Worm (Caenorhabditis elegans) whole organism, L2 larva: ENCODE measurements around the gene F46C5.7.

Source experiments
- C34F6.9 ChIP-seq: fragments of 150-350 bp; optimal IDR thresholded peaks from 2 replicates; lab custom pipeline; 2014; ENCODE audit warnings: missing biosample characterization, missing genetic modification characterization
- F13H6.1 ChIP-seq: sonication (generic microtip); optimal IDR thresholded peaks from 2 replicates; lab custom pipeline; 2016; ENCODE audit warnings: missing genetic modification characterization, missing compliant biosample characterization
- R02D3.7 ChIP-seq: fragments of 150-350 bp; optimal IDR thresholded peaks from 2 replicates; lab custom pipeline; 2014; ENCODE audit warnings: missing biosample characterization, missing genetic modification characterization
- Y55F3AM.14 ChIP-seq: fragments of 200-800 bp; sonication (Bioruptor generic); optimal IDR thresholded peaks from 2 replicates; lab custom pipeline; 2018; ENCODE audit warnings: mild to moderate bottlenecking, missing genetic modification characterization, missing compliant biosample characterization
- ZK546.5 ChIP-seq: sonication (generic microtip); optimal IDR thresholded peaks from 2 replicates; lab custom pipeline; 2017; ENCODE audit warnings: missing biosample characterization, missing genetic modification characterization
- alr-1 ChIP-seq: fragments of 150-350 bp; optimal IDR thresholded peaks from 2 replicates; lab custom pipeline; 2014; ENCODE audit warnings: missing biosample characterization, missing genetic modification characterization
- aly-2 ChIP-seq: fragments of 150-350 bp; optimal IDR thresholded peaks from 2 replicates; lab custom pipeline; 2014; ENCODE audit warnings: missing biosample characterization, missing genetic modification characterization
- ama-1 ChIP-seq: fragments of 150-350 bp; optimal IDR thresholded peaks from 2 replicates; lab custom pipeline; 2018; ENCODE audit warnings: inconsistent platforms
- blmp-1 ChIP-seq: sonication (generic microtip); optimal IDR thresholded peaks from 2 replicates; lab custom pipeline; 2017; ENCODE audit warnings: missing genetic modification characterization, mild to moderate bottlenecking, missing compliant biosample characterization, antibody characterized with exemption, moderate library complexity; ENCODE audit not compliant: insufficient read depth
- ceh-16 ChIP-seq: fragments of 150-350 bp; optimal IDR thresholded peaks from 2 replicates; lab custom pipeline; 2014; ENCODE audit warnings: missing biosample characterization, missing genetic modification characterization
- ceh-82 ChIP-seq: fragments of 150-350 bp; optimal IDR thresholded peaks from 2 replicates; lab custom pipeline; 2014; ENCODE audit warnings: missing biosample characterization, missing genetic modification characterization
- crh-2 ChIP-seq: sonication (generic microtip); optimal IDR thresholded peaks from 2 replicates; lab custom pipeline; 2017; ENCODE audit warnings: missing biosample characterization, missing genetic modification characterization
- dmd-4 ChIP-seq: sonication (generic microtip); optimal IDR thresholded peaks from 2 replicates; lab custom pipeline; 2017; ENCODE audit warnings: missing biosample characterization, missing genetic modification characterization
- egl-27 ChIP-seq: sonication (generic microtip); optimal IDR thresholded peaks from 3 replicates; lab custom pipeline; 2017; ENCODE audit warnings: missing biosample characterization, missing genetic modification reagents, missing genetic modification characterization
- elt-1 ChIP-seq: fragments of 150-350 bp; optimal IDR thresholded peaks from 2 replicates; lab custom pipeline; 2014; ENCODE audit warnings: missing biosample characterization, missing genetic modification characterization
- elt-3 ChIP-seq: sonication (generic microtip); optimal IDR thresholded peaks from 2 replicates; lab custom pipeline; 2017; ENCODE audit warnings: missing biosample characterization, missing genetic modification characterization
- fos-1 ChIP-seq: fragments of 150-350 bp; optimal IDR thresholded peaks from 2 replicates; lab custom pipeline; 2014; ENCODE audit warnings: missing biosample characterization, missing genetic modification characterization
- gmeb-1 ChIP-seq: fragments of 150-350 bp; optimal IDR thresholded peaks from 2 replicates; lab custom pipeline; 2014; ENCODE audit warnings: missing biosample characterization, missing genetic modification characterization
- lin-11 ChIP-seq: fragments of 150-350 bp; sonication (generic microtip); optimal IDR thresholded peaks from 2 replicates; lab custom pipeline; 2014; ENCODE audit warnings: missing biosample characterization, missing genetic modification characterization, inconsistent platforms, mixed read lengths
- lin-13 ChIP-seq: fragments of 150-350 bp; optimal IDR thresholded peaks from 2 replicates; lab custom pipeline; 2014; ENCODE audit warnings: missing biosample characterization, missing genetic modification reagents, missing genetic modification characterization
- lin-39 ChIP-seq: fragments of 150-350 bp; optimal IDR thresholded peaks from 2 replicates; lab custom pipeline; 2014; ENCODE audit warnings: missing biosample characterization, missing genetic modification reagents, missing genetic modification characterization
- lsy-2 ChIP-seq, 2 experiments: fragments of 150-350 bp in 1 of 2; sonication (generic microtip) in 1 of 2; optimal IDR thresholded peaks; 2 replicates each; lab custom pipeline; 2014 to 2017; ENCODE audit warnings: missing biosample characterization in 2 of 2, missing genetic modification characterization in 2 of 2
- mab-5 ChIP-seq: fragments of 150-350 bp; optimal IDR thresholded peaks from 2 replicates; lab custom pipeline; 2014; ENCODE audit warnings: missing biosample characterization, missing genetic modification characterization
- mbf-1 ChIP-seq: sonication (generic microtip); optimal IDR thresholded peaks from 2 replicates; lab custom pipeline; 2017; ENCODE audit warnings: missing biosample characterization, missing genetic modification characterization
- mdl-1 ChIP-seq, 2 experiments: fragments of 150-350 bp in 1 of 2; sonication (generic microtip) in 1 of 2; optimal IDR thresholded peaks; 2 replicates each; lab custom pipeline; 2017; ENCODE audit warnings: missing biosample characterization in 2 of 2, missing genetic modification characterization in 2 of 2
- nhr-10 ChIP-seq: sonication (generic microtip); optimal IDR thresholded peaks from 2 replicates; lab custom pipeline; 2017; ENCODE audit warnings: missing biosample characterization, missing genetic modification characterization
- nhr-11 ChIP-seq: fragments of 150-350 bp; optimal IDR thresholded peaks from 2 replicates; lab custom pipeline; 2014; ENCODE audit warnings: missing biosample characterization, missing genetic modification characterization
- nhr-12 ChIP-seq: fragments of 150-350 bp; optimal IDR thresholded peaks from 2 replicates; lab custom pipeline; 2014; ENCODE audit warnings: missing biosample characterization, missing genetic modification characterization
- nhr-129 ChIP-seq: fragments of 150-350 bp; optimal IDR thresholded peaks from 2 replicates; lab custom pipeline; 2014; ENCODE audit warnings: missing biosample characterization, missing genetic modification characterization
- nhr-21 ChIP-seq: fragments of 150-350 bp; optimal IDR thresholded peaks from 2 replicates; lab custom pipeline; 2014; ENCODE audit warnings: missing biosample characterization, missing genetic modification characterization
- nhr-23 ChIP-seq: fragments of 150-350 bp; optimal IDR thresholded peaks from 2 replicates; lab custom pipeline; 2014; ENCODE audit warnings: missing biosample characterization, missing genetic modification reagents, missing genetic modification characterization
- nhr-237 ChIP-seq: fragments of 150-350 bp; optimal IDR thresholded peaks from 2 replicates; lab custom pipeline; 2014; ENCODE audit warnings: missing biosample characterization, missing genetic modification characterization
- nhr-25 ChIP-seq: fragments of 150-350 bp; sonication (generic microtip); optimal IDR thresholded peaks from 3 replicates; lab custom pipeline; 2014; ENCODE audit warnings: missing biosample characterization, missing genetic modification characterization
- nhr-6 ChIP-seq: fragments of 150-350 bp; optimal IDR thresholded peaks from 2 replicates; lab custom pipeline; 2014; ENCODE audit warnings: missing biosample characterization, missing genetic modification characterization
- nhr-77 ChIP-seq: fragments of 150-350 bp; optimal IDR thresholded peaks from 2 replicates; lab custom pipeline; 2014; ENCODE audit warnings: missing biosample characterization, missing genetic modification characterization
- peb-1 ChIP-seq: fragments of 150-350 bp; optimal IDR thresholded peaks from 2 replicates; lab custom pipeline; 2014; ENCODE audit warnings: missing biosample characterization, missing genetic modification characterization
- sem-4 ChIP-seq: fragments of 150-350 bp; optimal IDR thresholded peaks from 2 replicates; lab custom pipeline; 2014; ENCODE audit warnings: missing biosample characterization, missing genetic modification reagents, missing genetic modification characterization
- skn-1 ChIP-seq: sonication (generic microtip); optimal IDR thresholded peaks from 2 replicates; lab custom pipeline; 2017; ENCODE audit warnings: missing biosample characterization, missing genetic modification characterization
- sma-3 ChIP-seq: sonication (generic microtip); optimal IDR thresholded peaks from 2 replicates; lab custom pipeline; 2016; ENCODE audit warnings: missing genetic modification reagents, missing genetic modification characterization, missing compliant biosample characterization
- sma-9 ChIP-seq, 2 experiments: fragments of 150-350 bp in 1 of 2; sonication (generic microtip) in 1 of 2; optimal IDR thresholded peaks; 2 replicates each; lab custom pipeline; 2014 to 2016; ENCODE audit warnings: missing genetic modification characterization in 2 of 2, mild to moderate bottlenecking in 1 of 2, missing biosample characterization in 1 of 2, missing compliant biosample characterization in 1 of 2, missing genetic modification reagents in 1 of 2, moderate library complexity in 1 of 2
- snpc-4 ChIP-seq: fragments of 150-350 bp; optimal IDR thresholded peaks from 2 replicates; lab custom pipeline; 2014; ENCODE audit warnings: missing biosample characterization, missing genetic modification characterization
- unc-39 ChIP-seq: fragments of 150-350 bp; optimal IDR thresholded peaks from 2 replicates; lab custom pipeline; 2014; ENCODE audit warnings: missing biosample characterization, missing genetic modification characterization
- unc-55 ChIP-seq: fragments of 150-350 bp; sonication (generic microtip); optimal IDR thresholded peaks from 3 replicates; lab custom pipeline; 2014; ENCODE audit warnings: missing biosample characterization, missing genetic modification reagents, missing genetic modification characterization
- unc-62 ChIP-seq: fragments of 150-350 bp; optimal IDR thresholded peaks from 2 replicates; lab custom pipeline; 2014; ENCODE audit warnings: missing biosample characterization, missing genetic modification reagents, missing genetic modification characterization
- zag-1 ChIP-seq: fragments of 150-350 bp; optimal IDR thresholded peaks from 2 replicates; lab custom pipeline; 2014; ENCODE audit warnings: missing biosample characterization, missing genetic modification characterization
- ztf-1 ChIP-seq: fragments of 200-800 bp; sonication (Bioruptor generic); conservative IDR thresholded peaks from 2 replicates; pipeline ENCODE4 v1.3.6; 2022; ENCODE audit warnings: missing genetic modification characterization, missing compliant biosample characterization
- ztf-11 ChIP-seq: sonication (generic microtip); optimal IDR thresholded peaks from 2 replicates; lab custom pipeline; 2017; ENCODE audit warnings: missing biosample characterization, missing genetic modification characterization
- ztf-4 ChIP-seq: fragments of 150-350 bp; optimal IDR thresholded peaks from 2 replicates; lab custom pipeline; 2014; ENCODE audit warnings: missing biosample characterization, missing genetic modification characterization

F46C5.7 gene

ce11 chrII:8818978-8819896, 19.9 kb upstream of the F46C5.7 start, which contains the start of gene F46C5.10:
Gene F46C5.10, minus strand, starts transcription at chrII:8819028.
- TF ChIP-seq lin-11 (no peak), nhr-25 (peak; percentile 84), snpc-4 (no peak), gmeb-1 (tag; lab: Kevin White, UChicago) (no peak), sma-9 (GFP tag; optimal IDR thresholded peaks at IDR 0.05; lab: Kevin White, UChicago) (peak; percentile 40), sma-9 (tag; optimal IDR thresholded peaks at IDR 0.05; lab: Kevin White, UChicago) (no peak), blmp-1 (tag; lab: Kevin White, UChicago) (no peak), ztf-4 (tag; lab: Kevin White, UChicago) (no peak), peb-1 (tag; lab: Kevin White, UChicago) (no peak), lin-39 (tag; lab: Kevin White, UChicago) (no peak), nhr-21 (tag; lab: Kevin White, UChicago) (peak; percentile 67), nhr-6 (no peak), egl-27 (no peak), fos-1 (tag; lab: Kevin White, UChicago) (no peak), nhr-12 (tag; lab: Kevin White, UChicago) (no peak), F13H6.1 (tag; lab: Kevin White, UChicago) (no peak), sma-3 (GFP tag; lab: Kevin White, UChicago) (peak; percentile 8), nhr-10 (tag; lab: Kevin White, UChicago) (no peak), R02D3.7 (tag; lab: Kevin White, UChicago) (no peak), ztf-11 (tag; lab: Kevin White, UChicago) (no peak), nhr-77 (tag; lab: Kevin White, UChicago) (no peak), nhr-23 (no peak), lin-13 (GFP tag; lab: Kevin White, UChicago) (peak; percentile 14), dmd-4 (tag; lab: Kevin White, UChicago) (no peak), nhr-11 (no peak), mab-5 (tag; lab: Kevin White, UChicago) (no peak), aly-2 (tag; lab: Kevin White, UChicago) (no peak), elt-1 (tag; lab: Kevin White, UChicago) (no peak), unc-39 (tag; lab: Kevin White, UChicago) (no peak), ZK546.5 (tag; lab: Kevin White, UChicago) (no peak), ama-1 (lab: Kevin White, UChicago) (no peak), sem-4 (tag; lab: Kevin White, UChicago) (no peak), zag-1 (no peak), alr-1 (tag; lab: Kevin White, UChicago) (no peak), lsy-2 (tag; optimal IDR thresholded peaks at IDR 0.05; lab: Kevin White, UChicago) (peak in 1 of 2 experiments; percentile 38), Y55F3AM.14 (GFP tag; lab: Kevin White, UChicago) (no peak), elt-3 (tag; lab: Kevin White, UChicago) (no peak), skn-1 (tag; lab: Kevin White, UChicago) (no peak), unc-55 (GFP tag; lab: Kevin White, UChicago) (no peak), ztf-1 (GFP tag; lab: Robert Waterston, UW) (no peak), mbf-1 (tag; lab: Kevin White, UChicago) (no peak), nhr-237 (tag; lab: Kevin White, UChicago) (no peak), ceh-16 (no peak), C34F6.9 (no peak), crh-2 (no peak), nhr-129 (no peak), unc-62 (no peak), ceh-82 (tag; lab: Kevin White, UChicago) (no peak), mdl-1 (tag; optimal IDR thresholded peaks at IDR 0.05; lab: Kevin White, UChicago) (no peak)
